Worm (Caenorhabditis elegans) whole organism, late embryonic: Measurements from ENCODE around the gene kvs-3.

Experiments used
- pat-9 ChIP-seq: fragments of 200-800 bp; sonication (Bioruptor generic); optimal IDR thresholded peaks from 2 replicates; lab custom pipeline; 2018; ENCODE audit warnings: mild to moderate bottlenecking, missing genetic modification characterization, moderate library complexity, missing compliant biosample characterization
- tbx-2 ChIP-seq: sonication (generic microtip); optimal IDR thresholded peaks from 2 replicates; lab custom pipeline; 2016; ENCODE audit warnings: missing genetic modification characterization, missing compliant biosample characterization
- unc-55 ChIP-seq: sonication (generic microtip); optimal IDR thresholded peaks from 2 replicates; lab custom pipeline; 2017; ENCODE audit warnings: missing biosample characterization, missing genetic modification reagents, missing genetic modification characterization

- TF ChIP-seq pat-9 (tag; lab: Kevin White, UChicago), result no peak
- TF ChIP-seq tbx-2, result no peak
- no peak for TF ChIP-seq unc-55 (GFP tag; lab: Kevin White, UChicago)
Measured at ce11 chrV:9312377-9312776, 5.7 kb upstream of the kvs-3 start.
